Worm (Caenorhabditis elegans): ENCODE measurements around the gene F14D2.8.

ce11 chrII:3327104-3327503, 22.6 kb downstream of the F14D2.8 start, which contains the start of gene Y46D2A.3:
- TF ChIP-seq nhr-12 (tag; optimal IDR thresholded peaks at IDR 0.05): no peak
- TF ChIP-seq elt-3 (tag; optimal IDR thresholded peaks at IDR 0.05): no peak
- TF ChIP-seq ztf-4 (tag; optimal IDR thresholded peaks at IDR 0.05): no peak
- no peak for TF ChIP-seq unc-62 (GFP tag; optimal IDR thresholded peaks at IDR 0.05)
- TF ChIP-seq ceh-16 (tag; optimal IDR thresholded peaks at IDR 0.05): no peak
- no peak for TF ChIP-seq sem-4 (tag; optimal IDR thresholded peaks at IDR 0.05)
- no peak for TF ChIP-seq ztf-11 (tag; optimal IDR thresholded peaks at IDR 0.05)
- TF ChIP-seq ama-1 (optimal IDR thresholded peaks at IDR 0.05): no peak
- no peak for TF ChIP-seq fos-1 (tag; optimal IDR thresholded peaks at IDR 0.05)
- TF ChIP-seq skn-1 (tag; optimal IDR thresholded peaks at IDR 0.05): no peak

Measured in whole organism, L2 larva.